Worm (Caenorhabditis elegans): Measurements from ENCODE around the gene C03B1.14.
A peak's percentile ranks its signal among the peaks of the same experiment; 100 is the strongest.

The C03B1.14 gene

DNA sequence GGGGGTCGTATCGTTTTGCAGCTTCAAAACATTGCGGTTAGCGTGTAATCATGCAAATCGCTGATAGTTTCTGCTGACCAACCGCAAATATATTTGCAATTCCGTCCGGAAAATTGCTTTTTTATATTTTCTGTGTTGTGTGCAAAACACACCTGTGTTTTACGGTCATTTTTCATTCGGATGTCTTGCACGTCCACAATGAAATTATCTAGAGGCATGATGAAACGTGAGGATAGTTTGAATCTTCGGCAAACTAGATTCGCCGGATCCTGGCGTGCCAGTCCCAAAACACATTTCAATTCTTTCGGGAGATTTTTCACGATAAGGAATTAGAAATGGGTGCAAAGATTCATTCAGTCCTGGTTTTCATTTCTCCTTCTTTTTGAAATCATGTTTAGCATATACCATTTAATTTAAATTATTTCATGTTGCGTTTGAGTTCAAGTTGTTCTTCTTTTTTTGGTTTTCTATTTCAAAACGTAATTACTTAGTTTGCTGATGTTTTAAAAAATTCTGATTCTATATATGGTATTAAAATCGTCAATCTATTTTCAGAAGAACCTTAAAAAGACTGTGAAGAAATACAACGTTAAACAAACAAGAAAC lies 5.4 kb downstream of the C03B1.14 start, which contains the start of gene C03B1.5:
TSS of gene C03B1.5 (plus strand) at position 556 of the 606 bp plus-strand sequence.
- TF ChIP-seq unc-86 (tag; optimal IDR thresholded peaks at IDR 0.05) = no peak
- TF ChIP-seq blmp-1 (tag; optimal IDR thresholded peaks at IDR 0.05) = no peak
- no peak for TF ChIP-seq efl-1 (optimal IDR thresholded peaks at IDR 0.05)
- peak in 1 of 2 experiments; percentile 91 for TF ChIP-seq efl-1 (GFP tag; optimal IDR thresholded peaks at IDR 0.05 in 1 of 2)
- TF ChIP-seq hlh-4 (tag; optimal IDR thresholded peaks at IDR 0.05) = no peak
- TF ChIP-seq tlp-1 (tag; optimal IDR thresholded peaks at IDR 0.05) = no peak
- TF ChIP-seq hlh-17 (GFP tag; optimal IDR thresholded peaks at IDR 0.05; ENCODE audit: borderline replicate concordance) = no peak
- TF ChIP-seq ceh-90 (tag; optimal IDR thresholded peaks at IDR 0.05) = no peak
- TF ChIP-seq ces-1 (GFP tag; optimal IDR thresholded peaks at IDR 0.05) = no peak
- no peak for TF ChIP-seq mdl-1 (tag; optimal IDR thresholded peaks at IDR 0.05)
- TF ChIP-seq grh-1 (GFP tag; IDR thresholded peaks at IDR 0.05) = no peak
- TF ChIP-seq dsc-1 (tag; optimal IDR thresholded peaks at IDR 0.05) = no peak
- TF ChIP-seq nhr-84 (tag; optimal IDR thresholded peaks at IDR 0.05) = no peak
- peak; percentile 15 for TF ChIP-seq elt-2 (tag; optimal IDR thresholded peaks at IDR 0.05)
- TF ChIP-seq vab-15 (tag; optimal IDR thresholded peaks at IDR 0.05) = no peak
- no peak for TF ChIP-seq aly-2 (tag; optimal IDR thresholded peaks at IDR 0.05)
- TF ChIP-seq efl-3 (GFP tag; optimal IDR thresholded peaks at IDR 0.05) = no peak
- no peak for TF ChIP-seq C34B4.2 (tag; optimal IDR thresholded peaks at IDR 0.05)

DNA sequence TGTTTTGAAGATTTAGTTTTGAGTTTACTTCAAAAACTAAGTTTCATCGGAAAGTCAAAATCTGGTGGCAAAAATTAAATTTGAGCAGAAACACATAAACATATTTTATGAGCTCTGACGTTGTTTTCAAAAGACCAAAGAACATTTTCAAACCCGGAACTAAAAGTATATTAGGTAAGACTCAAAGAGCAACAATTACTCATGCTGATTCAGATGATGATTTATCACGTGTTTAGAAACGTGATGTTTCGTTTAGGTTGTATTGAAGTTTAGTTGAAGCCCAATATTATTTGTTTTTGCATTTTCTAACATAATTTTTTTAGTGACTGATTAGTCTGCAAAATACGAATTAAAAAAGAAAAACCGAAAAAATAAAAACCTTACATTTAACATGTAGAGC lies 6.8 kb downstream of the C03B1.14 start:
- no peak for TF ChIP-seq pax-3 (tag; optimal IDR thresholded peaks at IDR 0.05)
- TF ChIP-seq ceh-90 (tag; optimal IDR thresholded peaks at IDR 0.05) = no peak
- TF ChIP-seq grh-1 (GFP tag; IDR thresholded peaks at IDR 0.05) = no peak
- no peak for TF ChIP-seq unc-30 (tag; optimal IDR thresholded peaks at IDR 0.05)
- TF ChIP-seq nhr-20 (tag; optimal IDR thresholded peaks at IDR 0.05) = peak; percentile 3
- peak; percentile 51 for TF ChIP-seq nhr-71 (tag; optimal IDR thresholded peaks at IDR 0.05)
- no peak for TF ChIP-seq egl-13 (tag; optimal IDR thresholded peaks at IDR 0.05)
- no peak for TF ChIP-seq jun-1 (tag; optimal IDR thresholded peaks at IDR 0.05)
- no peak for TF ChIP-seq fkh-4 (tag; optimal IDR thresholded peaks at IDR 0.05; ENCODE audit: borderline replicate concordance)
- peak; percentile 43 for TF ChIP-seq sox-4 (tag; optimal IDR thresholded peaks at IDR 0.05)
- TF ChIP-seq nhr-90 (tag; optimal IDR thresholded peaks at IDR 0.05; ENCODE audit: poor library complexity) = no peak
- TF ChIP-seq efl-1 (optimal IDR thresholded peaks at IDR 0.05) = no peak
- no peak for TF ChIP-seq efl-1 (GFP tag; optimal IDR thresholded peaks at IDR 0.05 in 1 of 2)
- no peak for TF ChIP-seq fkh-10 (GFP tag; optimal IDR thresholded peaks at IDR 0.05)
- TF ChIP-seq ceh-8 (GFP tag; optimal IDR thresholded peaks at IDR 0.05) = peak; percentile 60
- TF ChIP-seq sup-37 (GFP tag; optimal IDR thresholded peaks at IDR 0.05) = no peak
- TF ChIP-seq hlh-17 (GFP tag; optimal IDR thresholded peaks at IDR 0.05; ENCODE audit: borderline replicate concordance) = no peak
- TF ChIP-seq skn-1 (tag; optimal IDR thresholded peaks at IDR 0.05) = no peak
- TF ChIP-seq nhr-47 (tag; optimal IDR thresholded peaks at IDR 0.05) = no peak
- no peak for TF ChIP-seq nhr-11 (tag; optimal IDR thresholded peaks at IDR 0.05)
- no peak for TF ChIP-seq unc-86 (tag; optimal IDR thresholded peaks at IDR 0.05)
- TF ChIP-seq fkh-8 (tag; optimal IDR thresholded peaks at IDR 0.05) = peak; percentile 78
- TF ChIP-seq isw-1 (GFP tag; IDR thresholded peaks at IDR 0.05) = no peak
- TF ChIP-seq xbp-1 (tag; optimal IDR thresholded peaks at IDR 0.05) = peak; percentile 15
- TF ChIP-seq hpl-2 (GFP tag; optimal IDR thresholded peaks at IDR 0.05) = no peak
- TF ChIP-seq unc-62 (GFP tag; optimal IDR thresholded peaks at IDR 0.05) = no peak

DNA sequence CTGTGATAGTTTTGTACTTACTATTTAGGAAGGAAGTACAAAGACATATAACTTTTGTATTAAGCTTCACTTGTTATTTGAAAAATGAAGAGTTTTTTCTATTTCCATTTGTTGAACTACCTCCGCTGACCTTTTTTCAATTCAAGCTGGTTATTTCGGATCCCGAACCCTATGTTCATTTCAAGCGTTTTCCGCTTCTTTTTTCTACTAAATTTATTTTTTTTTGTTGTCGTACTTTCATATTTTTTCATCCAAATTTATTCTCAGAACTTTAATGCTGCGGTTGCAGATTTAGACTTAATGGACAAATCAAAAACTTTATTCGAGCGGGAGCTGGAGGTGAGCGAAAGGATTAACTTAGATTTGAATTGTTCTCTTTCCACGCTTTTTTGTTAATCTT lies 10.5 kb downstream of the C03B1.14 start, which contains the start of gene C03B1.6:
TSS of gene C03B1.6 (plus strand) at position 301 of the 400 bp plus-strand sequence.
- peak; percentile 7 for TF ChIP-seq dsc-1 (tag; optimal IDR thresholded peaks at IDR 0.05)
- no peak for TF ChIP-seq egl-27 (tag; optimal IDR thresholded peaks at IDR 0.05)

Measured in whole organism, L1 larva.